Fruit fly (Drosophila melanogaster) whole organism, prepupa: ENCODE measurements around the gene Ttc30.

ENCODE experiments used
- Blimp-1 ChIP-seq: fragments of 200-800 bp; sonication (Bioruptor generic); optimal IDR thresholded peaks from 3 replicates; lab custom pipeline; 2017; ENCODE audit warnings: missing biosample characterization, missing genetic modification characterization, mild to moderate bottlenecking, moderate library complexity, missing genetic modification reagents
- CG10631 ChIP-seq: fragments of 200-800 bp; sonication (Bioruptor generic); optimal IDR thresholded peaks from 2 replicates; lab custom pipeline; 2016; ENCODE audit warnings: missing biosample characterization, missing genetic modification characterization
- CG10669 ChIP-seq: fragments of 200-800 bp; sonication (Bioruptor generic); optimal IDR thresholded peaks from 3 replicates; lab custom pipeline; 2018; ENCODE audit warnings: missing biosample characterization, mild to moderate bottlenecking, missing genetic modification characterization, moderate library complexity
- CG11294 ChIP-seq: fragments of 200-800 bp; sonication (Bioruptor generic); IDR thresholded peaks from 2 replicates; pipeline ENCODE4 v1.3.6; 2022; ENCODE audit warnings: missing biosample characterization, missing genetic modification characterization
- CG11762 ChIP-seq: fragments of 200-800 bp; sonication (Bioruptor generic); optimal IDR thresholded peaks from 3 replicates; lab custom pipeline; 2016; ENCODE audit warnings: missing biosample characterization, missing genetic modification characterization; ENCODE audit not compliant: insufficient read depth
- CG11902 ChIP-seq: fragments of 200-800 bp; sonication (Bioruptor generic); optimal IDR thresholded peaks from 3 replicates; lab custom pipeline; 2016; ENCODE audit warnings: missing biosample characterization, missing genetic modification characterization
- CG15336 ChIP-seq: fragments of 200-800 bp; sonication (Bioruptor generic); IDR thresholded peaks from 2 replicates; pipeline ENCODE4 v1.3.6; 2022; ENCODE audit warnings: missing biosample characterization, missing genetic modification characterization
- CG16779 ChIP-seq: fragments of 200-800 bp; sonication (Bioruptor generic); optimal IDR thresholded peaks from 3 replicates; lab custom pipeline; 2017; ENCODE audit warnings: missing biosample characterization, mild to moderate bottlenecking, missing genetic modification characterization
- CG3032 ChIP-seq: fragments of 200-800 bp; optimal IDR thresholded peaks from 2 replicates; lab custom pipeline; 2019; ENCODE audit warnings: missing biosample characterization, mild to moderate bottlenecking, missing genetic modification characterization, moderate library complexity
- CG31627 ChIP-seq: fragments of 200-800 bp; sonication (Bioruptor generic); optimal IDR thresholded peaks from 3 replicates; lab custom pipeline; 2016; ENCODE audit warnings: missing biosample characterization, missing genetic modification characterization
- CG32006 ChIP-seq: fragments of 200-800 bp; sonication (Bioruptor generic); optimal IDR thresholded peaks from 3 replicates; lab custom pipeline; 2017; ENCODE audit warnings: missing biosample characterization, mild to moderate bottlenecking, missing genetic modification characterization
- CG34406 ChIP-seq: fragments of 200-800 bp; sonication (Bioruptor generic); optimal IDR thresholded peaks from 3 replicates; lab custom pipeline; 2016; ENCODE audit warnings: missing biosample characterization, missing genetic modification characterization
- CG3919 ChIP-seq: fragments of 200-800 bp; sonication (Bioruptor generic); optimal IDR thresholded peaks from 3 replicates; lab custom pipeline; 2016; ENCODE audit warnings: missing biosample characterization, missing genetic modification characterization
- CG4318 ChIP-seq: fragments of 200-800 bp; sonication (Bioruptor generic); optimal IDR thresholded peaks from 3 replicates; lab custom pipeline; 2017; ENCODE audit warnings: missing biosample characterization, mild to moderate bottlenecking, missing genetic modification characterization
- CG6163 ChIP-seq: fragments of 200-800 bp; sonication (Bioruptor generic); IDR thresholded peaks from 3 replicates; pipeline ENCODE4 v1.3.6; 2022; ENCODE audit warnings: missing biosample characterization, missing genetic modification characterization
- CG6276 ChIP-seq: fragments of 200-800 bp; sonication (Bioruptor generic); optimal IDR thresholded peaks from 2 replicates; lab custom pipeline; 2017; ENCODE audit warnings: missing biosample characterization, mild to moderate bottlenecking, missing genetic modification characterization
- CG6808 ChIP-seq: fragments of 200-800 bp; sonication (Bioruptor generic); optimal IDR thresholded peaks from 3 replicates; lab custom pipeline; 2017; ENCODE audit warnings: missing biosample characterization, missing genetic modification characterization, mild to moderate bottlenecking, moderate library complexity, missing genetic modification reagents
- CG6854 ChIP-seq: fragments of 200-800 bp; sonication (Bioruptor generic); optimal IDR thresholded peaks from 2 replicates; lab custom pipeline; 2017; ENCODE audit warnings: missing biosample characterization, mild to moderate bottlenecking, missing genetic modification characterization
- CG7368 ChIP-seq: fragments of 200-800 bp; sonication (Bioruptor generic); optimal IDR thresholded peaks from 3 replicates; lab custom pipeline; 2016; ENCODE audit warnings: missing biosample characterization, missing genetic modification characterization
- CG8119 ChIP-seq: fragments of 200-800 bp; sonication (Bioruptor generic); IDR thresholded peaks from 3 replicates; pipeline ENCODE4 v1.3.6; 2022; ENCODE audit warnings: missing biosample characterization, missing genetic modification characterization
- CG8319 ChIP-seq: fragments of 200-800 bp; sonication (Bioruptor generic); optimal IDR thresholded peaks from 3 replicates; lab custom pipeline; 2016; ENCODE audit warnings: missing biosample characterization, missing genetic modification characterization
- CG8632 ChIP-seq: fragments of 200-800 bp; sonication (Bioruptor generic); optimal IDR thresholded peaks from 3 replicates; lab custom pipeline; 2016; ENCODE audit warnings: missing biosample characterization, missing genetic modification characterization
- CG9139 ChIP-seq: fragments of 200-800 bp; sonication (Bioruptor generic); optimal IDR thresholded peaks from 3 replicates; lab custom pipeline; 2017; ENCODE audit warnings: missing biosample characterization, mild to moderate bottlenecking, missing genetic modification characterization
- Eip75B ChIP-seq: fragments of 200-800 bp; sonication (Bioruptor generic); optimal IDR thresholded peaks from 3 replicates; lab custom pipeline; 2016; ENCODE audit warnings: missing biosample characterization, missing genetic modification characterization
- Eip78C ChIP-seq: fragments of 200-800 bp; sonication (Bioruptor generic); peaks from one replicate; lab custom pipeline; 2016; ENCODE audit warnings: missing biosample characterization, missing genetic modification characterization
- Eip93F ChIP-seq: fragments of 200-800 bp; sonication (Bioruptor generic); optimal IDR thresholded peaks from 2 replicates; lab custom pipeline; 2016; ENCODE audit warnings: missing biosample characterization, mild to moderate bottlenecking, missing genetic modification characterization
- Gug ChIP-seq: fragments of 200-800 bp; sonication (Bioruptor generic); IDR thresholded peaks from 2 replicates; pipeline ENCODE4 v1.3.6; 2022; ENCODE audit warnings: missing biosample characterization, missing genetic modification characterization
- Hr38 ChIP-seq: sonication (Bioruptor generic); optimal IDR thresholded peaks from 2 replicates; lab custom pipeline; 2016; ENCODE audit warnings: missing biosample characterization, missing genetic modification characterization
- Hr39 ChIP-seq: fragments of 200-800 bp; sonication (Bioruptor generic); optimal IDR thresholded peaks from 2 replicates; lab custom pipeline; 2016; ENCODE audit warnings: missing biosample characterization, missing genetic modification characterization
- Hr4 ChIP-seq: fragments of 200-800 bp; sonication (Bioruptor generic); optimal IDR thresholded peaks from 3 replicates; lab custom pipeline; 2016; ENCODE audit warnings: missing biosample characterization, missing genetic modification characterization
- Lpt ChIP-seq: fragments of 200-800 bp; sonication (Bioruptor generic); optimal IDR thresholded peaks from 3 replicates; lab custom pipeline; 2016; ENCODE audit warnings: missing biosample characterization, missing genetic modification characterization
- Met ChIP-seq: fragments of 200-800 bp; sonication (Bioruptor generic); optimal IDR thresholded peaks from 3 replicates; lab custom pipeline; 2016; ENCODE audit warnings: missing biosample characterization, missing genetic modification characterization
- Smox ChIP-seq: fragments of 200-800 bp; sonication (Bioruptor generic); optimal IDR thresholded peaks from 3 replicates; lab custom pipeline; 2016; ENCODE audit warnings: missing biosample characterization, missing genetic modification characterization
- Sox102F ChIP-seq: fragments of 200-800 bp; sonication (Bioruptor generic); optimal IDR thresholded peaks from 2 replicates; lab custom pipeline; 2016; ENCODE audit warnings: missing biosample characterization, mild to moderate bottlenecking, missing genetic modification characterization
- Sox14 ChIP-seq: fragments of 200-800 bp; sonication (Bioruptor generic); optimal IDR thresholded peaks from 3 replicates; lab custom pipeline; 2016; ENCODE audit warnings: missing biosample characterization, missing genetic modification characterization
- achi ChIP-seq: fragments of 200-800 bp; sonication (Bioruptor generic); optimal IDR thresholded peaks from 3 replicates; lab custom pipeline; 2016; ENCODE audit warnings: missing biosample characterization, missing genetic modification characterization
- cyc ChIP-seq: fragments of 200-800 bp; sonication (Bioruptor generic); optimal IDR thresholded peaks from 3 replicates; lab custom pipeline; 2016; ENCODE audit warnings: missing biosample characterization, missing genetic modification characterization
- dac ChIP-seq: fragments of 200-800 bp; sonication (Bioruptor generic); optimal IDR thresholded peaks from 2 replicates; lab custom pipeline; 2017; ENCODE audit warnings: missing biosample characterization, mild to moderate bottlenecking, missing genetic modification characterization
- dsx ChIP-seq: fragments of 200-800 bp; optimal IDR thresholded peaks from 3 replicates; lab custom pipeline; 2019; ENCODE audit warnings: missing biosample characterization, mild to moderate bottlenecking, missing genetic modification characterization, moderate library complexity; ENCODE audit not compliant: poor library complexity, severe bottlenecking
- esn ChIP-seq: fragments of 200-800 bp; sonication (Bioruptor generic); optimal IDR thresholded peaks from 2 replicates; lab custom pipeline; 2016; ENCODE audit warnings: missing biosample characterization, mild to moderate bottlenecking, missing genetic modification characterization, moderate library complexity
- fd59A ChIP-seq: fragments of 200-800 bp; sonication (Bioruptor generic); optimal IDR thresholded peaks from 2 replicates; lab custom pipeline; 2017; ENCODE audit warnings: missing biosample characterization, mild to moderate bottlenecking, missing genetic modification characterization, missing genetic modification reagents
- lz ChIP-seq: fragments of 200-800 bp; sonication (Bioruptor generic); optimal IDR thresholded peaks from 3 replicates; lab custom pipeline; 2016; ENCODE audit warnings: missing biosample characterization, missing genetic modification characterization
- salr ChIP-seq, 2 experiments: fragments of 200-800 bp; sonication (Bioruptor generic); optimal IDR thresholded peaks; 3 replicates each; lab custom pipeline; 2016 to 2018; ENCODE audit warnings: missing biosample characterization in 2 of 2, missing genetic modification characterization in 2 of 2, mild to moderate bottlenecking in 1 of 2
- spab ChIP-seq: fragments of 200-800 bp; sonication (Bioruptor generic); optimal IDR thresholded peaks from 2 replicates; lab custom pipeline; 2017; ENCODE audit warnings: missing biosample characterization, mild to moderate bottlenecking, missing genetic modification characterization, missing genetic modification reagents
- ss ChIP-seq, 2 experiments: fragments of 200-800 bp; sonication (Bioruptor generic); optimal IDR thresholded peaks; 2 replicates in 1 of 2; 3 replicates in 1 of 2; lab custom pipeline; 2017 to 2018; ENCODE audit warnings: mild to moderate bottlenecking in 2 of 2, missing biosample characterization in 2 of 2, missing genetic modification characterization in 2 of 2, moderate library complexity in 1 of 2
- svp ChIP-seq: fragments of 200-800 bp; sonication (Bioruptor generic); peaks from one replicate; lab custom pipeline; 2016; ENCODE audit warnings: missing biosample characterization, missing genetic modification characterization
- topi ChIP-seq: fragments of 200-800 bp; sonication (Bioruptor generic); optimal IDR thresholded peaks from 3 replicates; lab custom pipeline; 2016; ENCODE audit warnings: missing biosample characterization, missing genetic modification characterization

Ttc30 gene

DNA sequence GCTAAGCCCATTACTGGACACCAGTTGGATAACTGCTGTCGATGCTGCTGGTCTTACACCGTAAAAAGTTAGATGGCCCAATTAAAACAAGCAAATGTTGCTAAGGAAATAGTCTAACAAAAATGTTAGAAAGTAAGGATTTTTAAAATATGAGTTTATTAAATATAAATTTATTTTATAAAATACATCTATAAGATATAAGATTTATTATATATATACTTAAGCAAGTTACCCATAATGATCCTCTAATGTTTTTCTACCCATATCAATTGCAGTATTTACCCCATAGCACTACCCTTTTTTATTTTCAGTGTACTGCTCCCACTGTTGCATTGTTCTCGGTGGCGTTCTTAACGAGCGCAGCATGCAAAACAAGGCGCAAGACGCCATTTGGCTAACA lies 39.6 kb downstream of the Ttc30 start (continued):
- TF ChIP-seq Blimp-1 (peak; percentile 15), CG8119 (peak; percentile 40; the same call in 1 of the 3 replicates), dac (GFP tag; lab: Kevin White, UChicago) (no peak), CG34406 (GFP tag; lab: Kevin White, UChicago) (peak; percentile 50), Hr38 (no peak), CG11294 (no peak; the same call in 1 of the 2 replicates), dsx (peak; percentile 80), CG8319 (GFP tag; lab: Kevin White, UChicago) (no peak), cyc (peak; percentile 9), spab (GFP tag; lab: Kevin White, UChicago) (peak; percentile 71), CG9139 (GFP tag; lab: Kevin White, UChicago) (peak; percentile 59)
- TF ChIP-seq, all 60 proteins: peak for 39

DNA sequence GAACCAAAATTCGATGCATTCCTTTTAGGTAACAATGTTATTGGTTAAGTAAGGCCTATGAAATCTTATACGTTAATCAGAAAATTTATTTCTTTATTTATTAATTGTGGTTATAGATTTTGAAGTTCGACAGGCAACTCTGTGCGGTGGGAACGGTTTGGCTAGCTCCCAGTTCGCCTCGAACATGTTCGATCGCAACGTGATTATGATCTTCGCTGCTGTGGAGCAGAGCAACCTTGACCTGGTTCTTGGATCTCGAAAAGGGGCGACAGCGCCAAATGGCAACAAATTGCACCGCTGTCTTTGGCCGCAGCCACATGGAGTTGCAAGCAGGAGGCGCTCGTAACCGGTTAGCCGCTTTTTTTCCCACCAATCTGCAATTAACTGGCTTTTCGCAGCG lies 47.7 kb downstream of the Ttc30 start:
- TF ChIP-seq Eip75B (GFP tag; lab: Kevin White, UChicago) (peak; percentile 42), ss (GFP tag; optimal IDR thresholded peaks at IDR 0.05; lab: Kevin White, UChicago) (peak in 1 of 2 experiments; percentile 59), CG8319 (GFP tag; lab: Kevin White, UChicago) (no peak)

DNA sequence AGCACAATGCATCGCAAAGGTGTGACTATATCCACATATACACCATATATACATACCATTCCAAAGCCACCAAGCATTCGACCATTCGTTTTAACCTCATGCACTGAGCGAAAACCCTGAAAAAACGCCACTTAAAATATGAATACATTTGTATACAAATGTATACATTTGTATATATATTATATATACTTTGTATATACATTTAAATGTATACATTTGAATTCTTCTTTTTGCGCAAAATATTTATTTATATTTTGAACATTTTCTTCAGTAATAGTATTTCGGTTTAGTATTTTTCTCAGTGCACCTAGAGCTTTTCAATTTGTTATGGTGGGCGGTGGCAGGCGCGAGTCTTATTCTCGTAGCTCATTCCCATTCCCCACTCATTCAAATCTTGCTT lies 49.7 kb downstream of the Ttc30 start:
- TF ChIP-seq CG11902 (GFP tag; lab: Kevin White, UChicago) (no peak), achi (GFP tag; lab: Kevin White, UChicago) (peak; percentile 21), CG3919 (GFP tag; lab: Kevin White, UChicago) (no peak), Eip78C (GFP tag; lab: Kevin White, UChicago) (peak; percentile 49), dac (GFP tag; lab: Kevin White, UChicago) (no peak), esn (no peak), CG11762 (no peak), CG11294 (peak; percentile 21; the same call in 1 of the 2 replicates), CG7368 (GFP tag; lab: Kevin White, UChicago) (no peak), CG8319 (GFP tag; lab: Kevin White, UChicago) (no peak), Smox (GFP tag; lab: Kevin White, UChicago) (no peak), Sox102F (GFP tag; lab: Kevin White, UChicago) (no peak), fd59A (GFP tag; lab: Kevin White, UChicago) (no peak), CG3032 (tag; lab: Kevin White, UChicago) (no peak), svp (GFP tag; lab: Kevin White, UChicago) (peak; percentile 66), Eip75B (GFP tag; lab: Kevin White, UChicago) (no peak), spab (GFP tag; lab: Kevin White, UChicago) (no peak), CG9139 (GFP tag; lab: Kevin White, UChicago) (no peak), Sox14 (no peak), Hr39 (GFP tag; lab: Kevin White, UChicago) (no peak), CG16779 (tag; lab: Kevin White, UChicago) (no peak), dsx (no peak), CG10631 (GFP tag; lab: Kevin White, UChicago) (peak; percentile 12), CG15336 (GFP tag; lab: Robert Waterston, UW) (no peak), CG8632 (GFP tag; lab: Kevin White, UChicago) (no peak), salr (GFP tag; optimal IDR thresholded peaks at IDR 0.05; lab: Kevin White, UChicago) (no peak), CG10669 (no peak), Lpt (no peak), CG6854 (GFP tag; lab: Kevin White, UChicago) (no peak), CG6163 (GFP tag; lab: Robert Waterston, UW) (0 out of 3 replicates have a peak, but pooled peaks have one; percentile 32), CG6808 (no peak), topi (GFP tag; lab: Kevin White, UChicago) (no peak), Gug (GFP tag; lab: Robert Waterston, UW) (no peak), cyc (no peak), CG34406 (GFP tag; lab: Kevin White, UChicago) (no peak), Eip93F (GFP tag; lab: Kevin White, UChicago) (no peak), CG32006 (GFP tag; lab: Kevin White, UChicago) (no peak), lz (GFP tag; lab: Kevin White, UChicago) (no peak), CG6276 (GFP tag; lab: Kevin White, UChicago) (no peak), Hr4 (GFP tag; lab: Kevin White, UChicago) (no peak), Met (GFP tag; lab: Kevin White, UChicago) (no peak), Blimp-1 (no peak), CG4318 (GFP tag; lab: Kevin White, UChicago) (no peak), CG31627 (GFP tag; lab: Kevin White, UChicago) (no peak)
